Worm (Caenorhabditis elegans): ENCODE results near the gene F35E8.2.

- TF ChIP-seq snpc-4 (tag; optimal IDR thresholded peaks at IDR 0.05) (no peak), mls-2 (tag; optimal IDR thresholded peaks at IDR 0.05) (no peak), hlh-1 (tag; optimal IDR thresholded peaks at IDR 0.05) (no peak), unc-39 (tag; optimal IDR thresholded peaks at IDR 0.05) (no peak), pha-4 (tag; optimal IDR thresholded peaks at IDR 0.05) (no peak), nhr-12 (tag; optimal IDR thresholded peaks at IDR 0.05) (no peak)
Observed at ce11 chrV:15913714-15914113, 8.3 kb downstream of the F35E8.2 start, which contains the start of gene F35E8.7.
